Worm (Caenorhabditis elegans): ENCODE results near the gene hgap-2.
A peak's percentile ranks its signal among the peaks of the same experiment; 100 is the strongest.

The hgap-2 gene

DNA sequence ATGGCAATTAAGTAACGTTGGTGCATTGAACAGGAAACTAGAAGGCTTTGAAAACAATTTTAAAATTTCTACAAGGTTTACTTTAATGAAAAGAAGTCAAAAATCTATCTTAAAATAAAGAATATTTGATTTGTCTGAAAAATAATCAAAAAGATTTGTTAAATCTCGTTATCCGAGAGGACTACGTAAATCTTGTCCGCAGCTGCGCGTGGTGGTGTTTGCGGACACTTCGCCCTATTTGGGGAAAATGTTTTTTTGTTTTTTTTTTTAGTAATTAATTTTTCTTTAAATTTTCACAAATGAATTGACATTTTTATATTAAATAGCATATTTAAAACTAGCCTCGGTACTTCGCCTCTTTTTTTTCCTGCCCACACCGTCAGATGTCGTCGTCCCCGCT, 791 bp downstream of the hgap-2 start (continued):
- TF ChIP-seq nhr-11 (tag; optimal IDR thresholded peaks at IDR 0.05) (no peak), sup-37 (GFP tag; optimal IDR thresholded peaks at IDR 0.05) (no peak), nhr-12 (tag; optimal IDR thresholded peaks at IDR 0.05) (no peak), egl-13 (tag; optimal IDR thresholded peaks at IDR 0.05) (peak; percentile 21), nhr-47 (tag; optimal IDR thresholded peaks at IDR 0.05) (no peak), mab-9 (GFP tag; IDR thresholded peaks at IDR 0.05) (no peak), nhr-71 (tag; optimal IDR thresholded peaks at IDR 0.05) (peak; percentile 76), jun-1 (tag; optimal IDR thresholded peaks at IDR 0.05) (no peak), fkh-8 (tag; optimal IDR thresholded peaks at IDR 0.05) (peak; percentile 42), elt-2 (tag; optimal IDR thresholded peaks at IDR 0.05) (no peak), nhr-76 (tag; optimal IDR thresholded peaks at IDR 0.05) (no peak), ceh-88 (GFP tag; IDR thresholded peaks at IDR 0.05) (peak; percentile 15; the same call in 1 of the 2 replicates), C04F5.9 (tag; optimal IDR thresholded peaks at IDR 0.05) (peak; percentile 4), sptf-1 (tag; optimal IDR thresholded peaks at IDR 0.05) (no peak), dpl-1 (GFP tag; optimal IDR thresholded peaks at IDR 0.05) (peak; percentile 33 to 58 (median 50)), ztf-11 (tag; optimal IDR thresholded peaks at IDR 0.05) (peak in 1 of 2 experiments; percentile 24), efl-1 (optimal IDR thresholded peaks at IDR 0.05) (peak; percentile 41 to 66), efl-1 (GFP tag; optimal IDR thresholded peaks at IDR 0.05 in 1 of 2) (peak; percentile 59 to 77), lin-15B (tag; optimal IDR thresholded peaks at IDR 0.05) (peak; percentile 29), ztf-4 (tag; optimal IDR thresholded peaks at IDR 0.05) (no peak), unc-62 (GFP tag; optimal IDR thresholded peaks at IDR 0.05) (no peak), grh-1 (GFP tag; IDR thresholded peaks at IDR 0.05) (no peak), pqm-1 (tag; optimal IDR thresholded peaks at IDR 0.05) (no peak), nhr-77 (tag; optimal IDR thresholded peaks at IDR 0.05) (no peak), F16B12.6 (tag; optimal IDR thresholded peaks at IDR 0.05) (peak; percentile 90), tbx-2 (tag; optimal IDR thresholded peaks at IDR 0.05) (no peak), snu-23 (GFP tag; optimal IDR thresholded peaks at IDR 0.05) (peak; percentile 69), nhr-85 (tag) (peak; percentile 71), lin-13 (GFP tag; optimal IDR thresholded peaks at IDR 0.05) (peak; percentile 5), rnt-1 (tag; optimal IDR thresholded peaks at IDR 0.05) (peak; percentile 74), ama-1 (optimal IDR thresholded peaks at IDR 0.05) (no peak), isw-1 (GFP tag; IDR thresholded peaks at IDR 0.05) (peak; percentile 37)

DNA sequence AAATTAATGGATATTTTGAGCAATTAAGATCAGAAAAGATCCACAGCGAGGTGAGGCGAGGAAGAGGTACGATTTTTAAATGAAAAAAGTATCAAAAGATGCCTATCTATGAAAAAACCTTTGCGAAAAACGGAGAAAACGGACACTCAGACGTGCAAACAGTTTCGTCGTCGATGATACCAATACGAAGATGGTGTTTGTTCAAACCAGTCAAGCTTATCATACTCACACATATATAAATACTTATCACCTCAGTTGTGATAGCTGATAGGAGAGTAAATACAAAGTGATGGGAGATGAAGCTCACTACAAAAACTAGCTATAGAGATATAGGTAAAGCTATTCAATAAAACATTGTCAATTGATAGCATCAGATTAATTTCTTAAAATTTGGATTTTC, 4.9 kb downstream of the hgap-2 start:
- TF ChIP-seq elt-2 (tag; optimal IDR thresholded peaks at IDR 0.05) (peak; percentile 55), lin-14 (GFP tag; optimal IDR thresholded peaks at IDR 0.05) (peak; percentile 6), tlp-1 (tag; optimal IDR thresholded peaks at IDR 0.05) (peak; percentile 19), efl-1 (optimal IDR thresholded peaks at IDR 0.05) (no peak), efl-1 (GFP tag; optimal IDR thresholded peaks at IDR 0.05 in 1 of 2) (no peak)

DNA sequence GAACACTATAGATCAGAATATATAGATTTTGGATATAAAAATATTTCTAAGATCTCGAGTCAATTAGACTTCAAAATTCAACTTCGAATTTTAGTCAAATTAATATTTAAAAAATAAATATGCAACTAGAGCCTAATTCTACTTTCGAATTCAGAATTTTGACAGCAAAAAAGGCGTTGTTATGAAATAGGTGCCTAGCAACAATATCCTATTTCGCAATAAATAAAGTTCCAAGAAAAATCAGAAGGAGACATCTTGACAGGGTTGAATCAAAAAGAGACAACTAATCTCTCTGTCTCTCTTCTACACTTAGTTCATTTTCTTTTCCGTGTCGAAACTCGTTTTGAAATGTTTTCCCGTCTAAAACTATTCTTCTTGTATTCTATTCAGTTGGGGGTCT, 9.4 kb downstream of the hgap-2 start:
- peak; percentile 17 for TF ChIP-seq zip-4 (GFP tag; optimal IDR thresholded peaks at IDR 0.05)
- peak in 1 of 2 experiments; percentile 19 for TF ChIP-seq lsy-2 (tag; optimal IDR thresholded peaks at IDR 0.05)
- no peak for TF ChIP-seq sup-37 (GFP tag; optimal IDR thresholded peaks at IDR 0.05)
- no peak for TF ChIP-seq egl-27 (tag; optimal IDR thresholded peaks at IDR 0.05)
- peak; percentile 59 for TF ChIP-seq skn-1 (tag; optimal IDR thresholded peaks at IDR 0.05)
- TF ChIP-seq blmp-1 (tag; optimal IDR thresholded peaks at IDR 0.05) = peak; percentile 34
- TF ChIP-seq nhr-71 (tag; optimal IDR thresholded peaks at IDR 0.05) = peak; percentile 2
- no peak for TF ChIP-seq lir-3 (tag; optimal IDR thresholded peaks at IDR 0.05; ENCODE audit: poor library complexity)
- TF ChIP-seq lin-14 (GFP tag; optimal IDR thresholded peaks at IDR 0.05) = peak; percentile 41
- no peak for TF ChIP-seq ets-5 (GFP tag; IDR thresholded peaks at IDR 0.05)
